Fruit fly (Drosophila melanogaster): Measurements from ENCODE around the gene Itpr.
A peak's percentile ranks its signal among the peaks of the same experiment; 100 is the strongest.

Gene Itpr

dm6 chr3R:5572900-5573665 lies 56.2 kb downstream of the Itpr start:
- TF ChIP-seq salr (GFP tag; optimal IDR thresholded peaks at IDR 0.05) (no peak), spab (GFP tag; optimal IDR thresholded peaks at IDR 0.05) (no peak), Eip78C (GFP tag) (peak; percentile 66), Eip75B (GFP tag; optimal IDR thresholded peaks at IDR 0.05) (no peak), Lpt (GFP tag; optimal IDR thresholded peaks at IDR 0.05) (no peak), Hr38 (GFP tag; optimal IDR thresholded peaks at IDR 0.05) (no peak), Blimp-1 (GFP tag; optimal IDR thresholded peaks at IDR 0.05) (no peak), CG6854 (GFP tag; optimal IDR thresholded peaks at IDR 0.05) (no peak), CG16779 (tag; optimal IDR thresholded peaks at IDR 0.05) (no peak), Sox14 (GFP tag; optimal IDR thresholded peaks at IDR 0.05) (no peak), CG8632 (GFP tag; optimal IDR thresholded peaks at IDR 0.05) (no peak), pdm3 (GFP tag; optimal IDR thresholded peaks at IDR 0.05) (no peak), CG1621 (tag; optimal IDR thresholded peaks at IDR 0.05) (no peak), svp (GFP tag) (peak; percentile 53), CG6792 (GFP tag; optimal IDR thresholded peaks at IDR 0.05) (no peak), fd85E (GFP tag; optimal IDR thresholded peaks at IDR 0.05) (no peak), CG10669 (GFP tag; optimal IDR thresholded peaks at IDR 0.05) (no peak), CG32006 (GFP tag; optimal IDR thresholded peaks at IDR 0.05) (no peak), Sox102F (GFP tag; optimal IDR thresholded peaks at IDR 0.05) (no peak), CG4318 (GFP tag; optimal IDR thresholded peaks at IDR 0.05) (no peak), CG6163 (GFP tag; IDR thresholded peaks at IDR 0.05) (no peak), CG15336 (GFP tag; IDR thresholded peaks at IDR 0.05) (no peak; the same call in 1 of the 2 replicates), CG8319 (GFP tag; optimal IDR thresholded peaks at IDR 0.05) (no peak), CG7368 (GFP tag; optimal IDR thresholded peaks at IDR 0.05) (no peak), Eip93F (GFP tag; optimal IDR thresholded peaks at IDR 0.05) (no peak), CG6276 (GFP tag; optimal IDR thresholded peaks at IDR 0.05) (no peak), acj6 (GFP tag; optimal IDR thresholded peaks at IDR 0.05) (no peak), lz (GFP tag; optimal IDR thresholded peaks at IDR 0.05) (peak; percentile 23), Sox15 (GFP tag; optimal IDR thresholded peaks at IDR 0.05) (no peak), fd59A (GFP tag; optimal IDR thresholded peaks at IDR 0.05) (no peak), vri (GFP tag; optimal IDR thresholded peaks at IDR 0.05) (no peak), CG8119 (GFP tag; IDR thresholded peaks at IDR 0.05) (0 out of 3 replicates have a peak, but pooled peaks have one; percentile 31), Ets21C (GFP tag; optimal IDR thresholded peaks at IDR 0.05) (no peak), Hr4 (GFP tag; optimal IDR thresholded peaks at IDR 0.05) (peak; percentile 25), CG34406 (GFP tag; optimal IDR thresholded peaks at IDR 0.05) (no peak), achi (GFP tag; optimal IDR thresholded peaks at IDR 0.05) (peak; percentile 7), CG9139 (GFP tag; optimal IDR thresholded peaks at IDR 0.05) (no peak), Smox (GFP tag; optimal IDR thresholded peaks at IDR 0.05) (no peak), CG10631 (GFP tag; optimal IDR thresholded peaks at IDR 0.05) (peak; percentile 4), Ets96B (tag; optimal IDR thresholded peaks at IDR 0.05) (no peak), CG11902 (GFP tag; optimal IDR thresholded peaks at IDR 0.05) (no peak), esn (GFP tag; optimal IDR thresholded peaks at IDR 0.05) (peak; percentile 22), ss (GFP tag; optimal IDR thresholded peaks at IDR 0.05) (no peak), OdsH (GFP tag; optimal IDR thresholded peaks at IDR 0.05) (peak; percentile 17), CG6808 (GFP tag; optimal IDR thresholded peaks at IDR 0.05) (no peak), dsx (GFP tag; optimal IDR thresholded peaks at IDR 0.05; ENCODE audit: poor library complexity, severe bottlenecking) (no peak), CG11762 (GFP tag; optimal IDR thresholded peaks at IDR 0.05; ENCODE audit: insufficient read depth) (no peak), CG3919 (GFP tag; optimal IDR thresholded peaks at IDR 0.05) (peak; percentile 9), topi (GFP tag; optimal IDR thresholded peaks at IDR 0.05) (peak; percentile 26), cyc (GFP tag; optimal IDR thresholded peaks at IDR 0.05) (no peak), Met (GFP tag; optimal IDR thresholded peaks at IDR 0.05) (peak; percentile 3)
